Fruit fly (Drosophila melanogaster): ENCODE results near the gene PIG-P.

Gene PIG-P

dm6 chr3R:26055214-26055632 is 2.8 kb downstream of the PIG-P start, which contains the start of gene Cmpk (continued):
- TF ChIP-seq ato (GFP tag; IDR thresholded peaks at IDR 0.05; ENCODE audit: partially characterized antibody) (peak; percentile 33; the same call in 1 of the 2 replicates), CG7928 (GFP tag; optimal IDR thresholded peaks at IDR 0.05) (peak; percentile 30), salm (tag; optimal IDR thresholded peaks at IDR 0.05) (peak; percentile 63), NK7.1 (GFP tag; optimal IDR thresholded peaks at IDR 0.05) (peak; percentile 54), MTF-1 (GFP tag; optimal IDR thresholded peaks at IDR 0.05; ENCODE audit: borderline replicate concordance) (peak; percentile 86), bowl (GFP tag; IDR thresholded peaks at IDR 0.05) (no peak), Dek (tag; optimal IDR thresholded peaks at IDR 0.05) (peak; percentile 44), YL-1 (GFP tag; optimal IDR thresholded peaks at IDR 0.05) (peak; percentile 76), prd (optimal IDR thresholded peaks at IDR 0.05) (no peak), prd (GFP tag; IDR thresholded peaks at IDR 0.05) (peak; percentile 44; the same call in 2 of the 3 replicates), jigr1 (GFP tag; IDR thresholded peaks at IDR 0.05) (no peak), HLHmδ (GFP tag; optimal IDR thresholded peaks at IDR 0.05) (peak; percentile 91), CG13287 (GFP tag; IDR thresholded peaks at IDR 0.05; ENCODE audit: partially characterized antibody) (peak; percentile 58), D19B (GFP tag; optimal IDR thresholded peaks at IDR 0.05) (peak; percentile 21), CG7839 (tag; optimal IDR thresholded peaks at IDR 0.05) (peak; percentile 55), fd96Cb (tag; optimal IDR thresholded peaks at IDR 0.05) (no peak), ems (GFP tag; optimal IDR thresholded peaks at IDR 0.05) (peak; percentile 16), CG3163 (GFP tag; optimal IDR thresholded peaks at IDR 0.05) (no peak), CG12299 (tag; optimal IDR thresholded peaks at IDR 0.05) (peak; percentile 47), CG3847 (GFP tag; IDR thresholded peaks at IDR 0.05) (0 out of 2 replicates have a peak, but pooled peaks have one; percentile 52), ac (GFP tag; optimal IDR thresholded peaks at IDR 0.05) (peak; percentile 58), CG8290 (GFP tag; optimal IDR thresholded peaks at IDR 0.05) (peak; percentile 56), CG8290 (tag; optimal IDR thresholded peaks at IDR 0.05) (peak in 1 of 2 experiments; percentile 85), CG31388 (GFP tag; optimal IDR thresholded peaks at IDR 0.05) (no peak), Fer2 (tag; optimal IDR thresholded peaks at IDR 0.05) (peak; percentile 45), az2 (GFP tag; optimal IDR thresholded peaks at IDR 0.05) (peak; percentile 30), stc (GFP tag; IDR thresholded peaks at IDR 0.05) (peak; percentile 59; the same call in 1 of the 2 replicates), Fer3 (tag; optimal IDR thresholded peaks at IDR 0.05) (peak; percentile 75), gcm2 (GFP tag; optimal IDR thresholded peaks at IDR 0.05) (peak; percentile 3), hbn (GFP tag; IDR thresholded peaks at IDR 0.05; ENCODE audit: partially characterized antibody) (peak; percentile 27; the same call in 1 of the 2 replicates), CG1233 (GFP tag; optimal IDR thresholded peaks at IDR 0.05) (peak; percentile 67), br (optimal IDR thresholded peaks at IDR 0.05) (no peak), CG2678 (tag; optimal IDR thresholded peaks at IDR 0.05) (no peak), NC2α (GFP tag; optimal IDR thresholded peaks at IDR 0.05) (no peak), CG2889 (GFP tag; IDR thresholded peaks at IDR 0.05) (no peak), CG10321 (GFP tag; IDR thresholded peaks at IDR 0.05) (peak; percentile 26; the same call in 1 of the 2 replicates), ap (GFP tag; IDR thresholded peaks at IDR 0.05) (no peak), Neu2 (GFP tag; optimal IDR thresholded peaks at IDR 0.05; ENCODE audit: borderline replicate concordance) (no peak), CG6683 (GFP tag; optimal IDR thresholded peaks at IDR 0.05) (peak; percentile 68), CG10147 (GFP tag; optimal IDR thresholded peaks at IDR 0.05) (peak; percentile 51), lab (GFP tag; optimal IDR thresholded peaks at IDR 0.05) (peak; percentile 92), vfl (GFP tag; optimal IDR thresholded peaks at IDR 0.05) (peak; percentile 12), CG14710 (tag; optimal IDR thresholded peaks at IDR 0.05) (peak; percentile 81), CG12769 (tag; optimal IDR thresholded peaks at IDR 0.05) (peak; percentile 80), CG11723 (GFP tag; optimal IDR thresholded peaks at IDR 0.05) (peak; percentile 79), tna (GFP tag; IDR thresholded peaks at IDR 0.05; ENCODE audit: partially characterized antibody) (0 out of 2 replicates have a peak, but pooled peaks have one; percentile 28), Ets97D (GFP tag; optimal IDR thresholded peaks at IDR 0.05) (peak; percentile 97), caup (GFP tag; optimal IDR thresholded peaks at IDR 0.05; ENCODE audit: severe bottlenecking) (peak; percentile 91), Gsc (GFP tag; IDR thresholded peaks at IDR 0.05) (no peak), cato (GFP tag; optimal IDR thresholded peaks at IDR 0.05; ENCODE audit: borderline replicate concordance) (no peak)

Measured in whole organism, embryonic.